Worm (Caenorhabditis elegans): Measurements from ENCODE around the gene T27E7.5.

T27E7.5 gene

DNA sequence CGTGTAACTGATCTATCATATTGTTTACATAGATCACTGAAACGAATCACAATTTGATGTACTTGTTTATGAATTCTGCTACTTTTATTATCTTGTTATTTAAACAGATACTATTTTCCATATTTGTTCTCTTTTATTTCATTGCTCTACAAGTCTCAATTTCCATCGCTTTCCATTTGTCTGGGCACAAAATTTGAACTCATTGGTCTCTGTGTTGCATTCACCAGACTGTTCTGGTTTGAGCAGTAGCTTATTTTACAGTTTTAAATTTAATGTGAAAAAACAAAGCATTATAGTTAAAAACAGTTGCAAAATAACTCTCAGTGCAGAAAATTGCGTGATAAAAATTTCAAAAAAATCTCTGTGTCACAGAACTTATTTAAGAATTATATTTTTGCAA is 50.6 kb downstream of the T27E7.5 start:
- TF ChIP-seq lin-26 (GFP tag; IDR thresholded peaks at IDR 0.05) (no peak), D2030.7 (GFP tag; IDR thresholded peaks at IDR 0.05) (no peak), akir-1 (GFP tag; optimal IDR thresholded peaks at IDR 0.05) (no peak), gei-17 (GFP tag; optimal IDR thresholded peaks at IDR 0.05) (no peak), egl-18 (GFP tag; IDR thresholded peaks at IDR 0.05) (no peak), lin-35 (GFP tag; optimal IDR thresholded peaks at IDR 0.05) (no peak), Y95B8A.8 (GFP tag; IDR thresholded peaks at IDR 0.05) (no peak), lin-54 (GFP tag; optimal IDR thresholded peaks at IDR 0.05) (no peak), ceh-40 (GFP tag; IDR thresholded peaks at IDR 0.05) (no peak), egl-44 (GFP tag; IDR thresholded peaks at IDR 0.05) (no peak), aptf-3 (GFP tag; IDR thresholded peaks at IDR 0.05) (no peak), snpc-3.4 (tag; optimal IDR thresholded peaks at IDR 0.05) (no peak), hmg-1.2 (GFP tag; IDR thresholded peaks at IDR 0.05) (no peak), xnd-1 (tag; optimal IDR thresholded peaks at IDR 0.05) (no peak), him-1 (tag; optimal IDR thresholded peaks at IDR 0.05) (no peak), mxl-1 (tag; optimal IDR thresholded peaks at IDR 0.05) (no peak), unc-62 (GFP tag; optimal IDR thresholded peaks at IDR 0.05) (no peak)

All from whole organism, young adult.